Worm (Caenorhabditis elegans) whole organism, late embryonic: Measurements from ENCODE around the gene fahd-1.

Source experiments
- K02D7.2 ChIP-seq: sonication (generic microtip); optimal IDR thresholded peaks from 2 replicates; lab custom pipeline; 2017; ENCODE audit warnings: mild to moderate bottlenecking, missing genetic modification characterization, missing compliant biosample characterization
- Y22D7AL.16 ChIP-seq: sonication (generic microtip); optimal IDR thresholded peaks from 2 replicates; lab custom pipeline; 2016; ENCODE audit warnings: missing genetic modification characterization, missing compliant biosample characterization
- ahr-1 ChIP-seq: sonication (generic microtip); optimal IDR thresholded peaks from 2 replicates; lab custom pipeline; 2016; ENCODE audit warnings: missing genetic modification characterization, missing compliant biosample characterization
- ceh-19 ChIP-seq: fragments of 200-800 bp; sonication (Bioruptor generic); optimal IDR thresholded peaks from 2 replicates; lab custom pipeline; 2018; ENCODE audit warnings: mild to moderate bottlenecking, missing genetic modification characterization, missing compliant biosample characterization
- ceh-2 ChIP-seq: sonication (generic microtip); optimal IDR thresholded peaks from 2 replicates; lab custom pipeline; 2016; ENCODE audit warnings: missing genotype, missing genetic modification characterization, missing compliant biosample characterization
- ceh-22 ChIP-seq: sonication (generic microtip); optimal IDR thresholded peaks from 2 replicates; lab custom pipeline; 2017; ENCODE audit warnings: missing biosample characterization, missing genetic modification characterization
- ceh-24 ChIP-seq: sonication (generic microtip); optimal IDR thresholded peaks from 2 replicates; lab custom pipeline; 2016; ENCODE audit warnings: mild to moderate bottlenecking, missing genetic modification characterization, missing compliant biosample characterization
- ceh-30 ChIP-seq: fragments of 150-350 bp; optimal IDR thresholded peaks from 2 replicates; lab custom pipeline; 2014; ENCODE audit warnings: missing biosample characterization, missing genetic modification characterization
- ceh-31 ChIP-seq: sonication (generic microtip); optimal IDR thresholded peaks from 2 replicates; lab custom pipeline; 2016; ENCODE audit warnings: missing genetic modification characterization, missing compliant biosample characterization
- ceh-34 ChIP-seq: sonication (generic microtip); optimal IDR thresholded peaks from 2 replicates; lab custom pipeline; 2016; ENCODE audit warnings: mild to moderate bottlenecking, missing genetic modification characterization, missing compliant biosample characterization
- ceh-45 ChIP-seq: fragments of 200-800 bp; sonication (Bioruptor generic); IDR thresholded peaks from 2 replicates; pipeline ENCODE4 v1.3.6; 2022; ENCODE audit warnings: missing genetic modification reagents, missing genetic modification characterization, missing compliant biosample characterization
- ceh-48 ChIP-seq: sonication (generic microtip); optimal IDR thresholded peaks from 2 replicates; lab custom pipeline; 2016; ENCODE audit warnings: missing genetic modification characterization, inconsistent platforms, missing compliant biosample characterization
- ceh-9 ChIP-seq: sonication (generic microtip); optimal IDR thresholded peaks from 2 replicates; lab custom pipeline; 2016; ENCODE audit warnings: mild to moderate bottlenecking, missing genetic modification characterization, inconsistent platforms, missing compliant biosample characterization
- che-1 ChIP-seq: sonication (generic microtip); optimal IDR thresholded peaks from 2 replicates; lab custom pipeline; 2016; ENCODE audit warnings: mild to moderate bottlenecking, missing genetic modification characterization, missing compliant biosample characterization
- dmd-4 ChIP-seq: sonication (generic microtip); optimal IDR thresholded peaks from 2 replicates; lab custom pipeline; 2016; ENCODE audit warnings: borderline replicate concordance, missing genetic modification characterization, missing compliant biosample characterization
- dve-1 ChIP-seq: sonication (generic microtip); optimal IDR thresholded peaks from 2 replicates; lab custom pipeline; 2017; ENCODE audit warnings: antibody characterized with exemption, mild to moderate bottlenecking, missing genetic modification characterization, missing compliant biosample characterization
- elt-2 ChIP-seq: sonication (generic microtip); optimal IDR thresholded peaks from 2 replicates; lab custom pipeline; 2016; ENCODE audit warnings: missing genetic modification reagents, missing genetic modification characterization, missing compliant biosample characterization
- ets-4 ChIP-seq: sonication (generic microtip); optimal IDR thresholded peaks from 2 replicates; lab custom pipeline; 2016; ENCODE audit warnings: missing genetic modification characterization, missing compliant biosample characterization
- eyg-1 ChIP-seq: sonication (generic microtip); optimal IDR thresholded peaks from 2 replicates; lab custom pipeline; 2016; ENCODE audit warnings: missing genotype, missing genetic modification characterization, missing compliant biosample characterization
- fax-1 ChIP-seq: sonication (generic microtip); optimal IDR thresholded peaks from 2 replicates; lab custom pipeline; 2016; ENCODE audit warnings: missing genotype, missing genetic modification characterization, missing compliant biosample characterization
- fkh-6 ChIP-seq: sonication (generic microtip); optimal IDR thresholded peaks from 2 replicates; lab custom pipeline; 2016; ENCODE audit warnings: missing genetic modification characterization, missing compliant biosample characterization
- hlh-15 ChIP-seq: sonication (generic microtip); optimal IDR thresholded peaks from 2 replicates; lab custom pipeline; 2016; ENCODE audit warnings: missing genetic modification characterization, missing compliant biosample characterization
- hlh-30 ChIP-seq: sonication (generic microtip); optimal IDR thresholded peaks from 2 replicates; lab custom pipeline; 2017; ENCODE audit warnings: antibody characterized with exemption, missing genetic modification characterization, missing compliant biosample characterization; ENCODE audit not compliant: insufficient read depth
- hlh-8 ChIP-seq: sonication (generic microtip); optimal IDR thresholded peaks from 2 replicates; lab custom pipeline; 2016; ENCODE audit warnings: missing genotype, missing genetic modification characterization, missing compliant biosample characterization
- lim-6 ChIP-seq: sonication (generic microtip); optimal IDR thresholded peaks from 2 replicates; lab custom pipeline; 2016; ENCODE audit warnings: missing genetic modification characterization, missing compliant biosample characterization
- madf-2 ChIP-seq: sonication (generic microtip); optimal IDR thresholded peaks from 2 replicates; lab custom pipeline; 2017; ENCODE audit warnings: missing genetic modification characterization, missing compliant biosample characterization
- nhr-11 ChIP-seq: fragments of 150-350 bp; optimal IDR thresholded peaks from 2 replicates; lab custom pipeline; 2014; ENCODE audit warnings: missing biosample characterization, missing genetic modification characterization
- nhr-232 ChIP-seq: sonication (generic microtip); optimal IDR thresholded peaks from 2 replicates; lab custom pipeline; 2016; ENCODE audit warnings: missing genetic modification characterization, missing compliant biosample characterization
- npax-4 ChIP-seq: sonication (generic microtip); optimal IDR thresholded peaks from 2 replicates; lab custom pipeline; 2016; ENCODE audit warnings: missing genetic modification characterization, missing compliant biosample characterization
- odd-2 ChIP-seq: sonication (generic microtip); optimal IDR thresholded peaks from 2 replicates; lab custom pipeline; 2017; ENCODE audit warnings: antibody characterized with exemption, mild to moderate bottlenecking, missing genetic modification characterization, missing compliant biosample characterization
- pax-1 ChIP-seq: fragments of 150-350 bp; optimal IDR thresholded peaks from 2 replicates; lab custom pipeline; 2014; ENCODE audit warnings: missing biosample characterization, missing genetic modification characterization
- pha-4 ChIP-seq: fragments of 150-350 bp; optimal IDR thresholded peaks from 2 replicates; lab custom pipeline; 2018; ENCODE audit warnings: missing biosample characterization, missing genetic modification reagents, missing genetic modification characterization
- ref-2 ChIP-seq: sonication (generic microtip); optimal IDR thresholded peaks from 2 replicates; lab custom pipeline; 2016; ENCODE audit warnings: missing genetic modification characterization, missing compliant biosample characterization
- rnt-1 ChIP-seq: sonication (generic microtip); optimal IDR thresholded peaks from 2 replicates; lab custom pipeline; 2016; ENCODE audit warnings: missing genetic modification characterization, missing compliant biosample characterization
- sdc-2 ChIP-seq: sonication (generic microtip); optimal IDR thresholded peaks from 2 replicates; lab custom pipeline; 2016; ENCODE audit warnings: missing genotype, missing genetic modification characterization, missing compliant biosample characterization
- sox-4 ChIP-seq: sonication (generic microtip); optimal IDR thresholded peaks from 2 replicates; lab custom pipeline; 2017; ENCODE audit warnings: mild to moderate bottlenecking, missing genetic modification characterization, inconsistent platforms, missing compliant biosample characterization
- tbx-2 ChIP-seq: sonication (generic microtip); optimal IDR thresholded peaks from 2 replicates; lab custom pipeline; 2016; ENCODE audit warnings: missing genetic modification characterization, missing compliant biosample characterization
- ttx-3 ChIP-seq: sonication (generic microtip); optimal IDR thresholded peaks from 2 replicates; lab custom pipeline; 2016; ENCODE audit warnings: missing genetic modification reagents, missing genetic modification characterization, missing compliant biosample characterization
- unc-42 ChIP-seq: sonication (generic microtip); optimal IDR thresholded peaks from 2 replicates; lab custom pipeline; 2016; ENCODE audit warnings: missing genotype, missing genetic modification characterization, missing compliant biosample characterization
- unc-55 ChIP-seq: sonication (generic microtip); optimal IDR thresholded peaks from 2 replicates; lab custom pipeline; 2017; ENCODE audit warnings: missing biosample characterization, missing genetic modification reagents, missing genetic modification characterization
- unc-86 ChIP-seq: sonication (generic microtip); optimal IDR thresholded peaks from 2 replicates; lab custom pipeline; 2016; ENCODE audit warnings: missing genetic modification characterization, missing compliant biosample characterization
- zip-5 ChIP-seq: sonication (generic microtip); optimal IDR thresholded peaks from 2 replicates; lab custom pipeline; 2016; ENCODE audit warnings: missing genetic modification characterization, missing compliant biosample characterization
- ztf-16 ChIP-seq: sonication (generic microtip); optimal IDR thresholded peaks from 2 replicates; lab custom pipeline; 2017; ENCODE audit warnings: missing genetic modification characterization, missing compliant biosample characterization

fahd-1 gene

ce11 chrIII:7889036-7889435, 3.0 kb upstream of the fahd-1 start:
- no peak for TF ChIP-seq ahr-1 (tag; lab: Kevin White, UChicago)
- TF ChIP-seq ceh-2, result no peak
- no peak for TF ChIP-seq unc-55 (GFP tag; lab: Kevin White, UChicago)
- TF ChIP-seq pax-1 (tag; lab: Kevin White, UChicago), result no peak
- TF ChIP-seq eyg-1 (tag; lab: Kevin White, UChicago), result no peak
- no peak for TF ChIP-seq hlh-8
- TF ChIP-seq hlh-15 (tag; lab: Kevin White, UChicago), result no peak
- no peak for TF ChIP-seq ceh-22 (tag; lab: Kevin White, UChicago)
- TF ChIP-seq lim-6 (tag; lab: Kevin White, UChicago), result no peak
- no peak for TF ChIP-seq dve-1 (tag; lab: Kevin White, UChicago)
- no peak for TF ChIP-seq rnt-1
- no peak for TF ChIP-seq madf-2
- TF ChIP-seq ztf-16 (tag; lab: Kevin White, UChicago), result no peak
- TF ChIP-seq fax-1 (tag; lab: Kevin White, UChicago), result no peak
- no peak for TF ChIP-seq zip-5
- TF ChIP-seq ceh-31, result no peak
- TF ChIP-seq ttx-3 (tag; lab: Kevin White, UChicago), result no peak

ce11 chrIII:7892333-7892732, 277 bp downstream of the fahd-1 start:
- TF ChIP-seq elt-2 (tag; lab: Kevin White, UChicago) (no peak), unc-42 (no peak), ceh-30 (tag; lab: Kevin White, UChicago) (no peak), eyg-1 (tag; lab: Kevin White, UChicago) (no peak), hlh-30 (no peak), che-1 (tag; lab: Kevin White, UChicago) (no peak), nhr-11 (tag; lab: Kevin White, UChicago) (no peak), ceh-2 (no peak), pax-1 (tag; lab: Kevin White, UChicago) (no peak), Y22D7AL.16 (tag; lab: Kevin White, UChicago) (no peak)

ce11 chrIII:7893224-7893623, 1.2 kb downstream of the fahd-1 start:
- TF ChIP-seq pax-1 (tag; lab: Kevin White, UChicago) (no peak), odd-2 (no peak), fax-1 (tag; lab: Kevin White, UChicago) (no peak), dve-1 (tag; lab: Kevin White, UChicago) (no peak), unc-86 (no peak), ceh-24 (tag; lab: Kevin White, UChicago) (no peak), ceh-34 (tag; lab: Kevin White, UChicago) (no peak), ceh-48 (tag; lab: Kevin White, UChicago) (no peak), fkh-6 (tag; lab: Kevin White, UChicago) (no peak), ceh-9 (tag; lab: Kevin White, UChicago) (no peak), pha-4 (tag; lab: Kevin White, UChicago) (no peak), sox-4 (tag; lab: Kevin White, UChicago) (no peak), ceh-2 (no peak), ref-2 (tag; lab: Kevin White, UChicago) (no peak)

- TF ChIP-seq che-1 (tag; lab: Kevin White, UChicago), result no peak
Observed at ce11 chrIII:7894724-7895123, 2.7 kb downstream of the fahd-1 start, which contains the start of gene ZK688.4. Gene ZK688.4, plus strand, starts transcription at chrIII:7895024.

- no peak for TF ChIP-seq fax-1 (tag; lab: Kevin White, UChicago)
- no peak for TF ChIP-seq ceh-22 (tag; lab: Kevin White, UChicago)
- no peak for TF ChIP-seq che-1 (tag; lab: Kevin White, UChicago)
- no peak for TF ChIP-seq dmd-4 (tag; lab: Kevin White, UChicago)
- TF ChIP-seq eyg-1 (tag; lab: Kevin White, UChicago), result no peak
- TF ChIP-seq ceh-45 (GFP tag; lab: Robert Waterston, UW), result no peak
- no peak for TF ChIP-seq tbx-2 (tag; lab: Kevin White, UChicago)
- no peak for TF ChIP-seq Y22D7AL.16 (tag; lab: Kevin White, UChicago)
- no peak for TF ChIP-seq K02D7.2
- no peak for TF ChIP-seq nhr-232 (tag; lab: Kevin White, UChicago)
- TF ChIP-seq ref-2 (tag; lab: Kevin White, UChicago), result no peak
- TF ChIP-seq elt-2 (tag; lab: Kevin White, UChicago), result no peak
- TF ChIP-seq npax-4, result no peak
- TF ChIP-seq ets-4 (tag; lab: Kevin White, UChicago), result no peak
- TF ChIP-seq rnt-1, result no peak
- no peak for TF ChIP-seq sdc-2
- no peak for TF ChIP-seq ceh-19 (GFP tag; lab: Kevin White, UChicago)
Observed at ce11 chrIII:7896925-7897324, 4.9 kb downstream of the fahd-1 start, which contains the start of gene ZK688.10. Gene ZK688.10, minus strand, starts transcription at chrIII:7897025.
